Worm (Caenorhabditis elegans) whole organism, L2 larva: Measurements from ENCODE around the gene B0457.2.

Experiments
- C34F6.9 ChIP-seq: fragments of 150-350 bp; optimal IDR thresholded peaks from 2 replicates; lab custom pipeline; 2014; ENCODE audit warnings: missing biosample characterization, missing genetic modification characterization
- F13H6.1 ChIP-seq: sonication (generic microtip); optimal IDR thresholded peaks from 2 replicates; lab custom pipeline; 2016; ENCODE audit warnings: missing genetic modification characterization, missing compliant biosample characterization
- R02D3.7 ChIP-seq: fragments of 150-350 bp; optimal IDR thresholded peaks from 2 replicates; lab custom pipeline; 2014; ENCODE audit warnings: missing biosample characterization, missing genetic modification characterization
- Y55F3AM.14 ChIP-seq: fragments of 200-800 bp; sonication (Bioruptor generic); optimal IDR thresholded peaks from 2 replicates; lab custom pipeline; 2018; ENCODE audit warnings: mild to moderate bottlenecking, missing genetic modification characterization, missing compliant biosample characterization
- ZK546.5 ChIP-seq: sonication (generic microtip); optimal IDR thresholded peaks from 2 replicates; lab custom pipeline; 2017; ENCODE audit warnings: missing biosample characterization, missing genetic modification characterization
- alr-1 ChIP-seq: fragments of 150-350 bp; optimal IDR thresholded peaks from 2 replicates; lab custom pipeline; 2014; ENCODE audit warnings: missing biosample characterization, missing genetic modification characterization
- aly-2 ChIP-seq: fragments of 150-350 bp; optimal IDR thresholded peaks from 2 replicates; lab custom pipeline; 2014; ENCODE audit warnings: missing biosample characterization, missing genetic modification characterization
- blmp-1 ChIP-seq: sonication (generic microtip); optimal IDR thresholded peaks from 2 replicates; lab custom pipeline; 2017; ENCODE audit warnings: missing genetic modification characterization, mild to moderate bottlenecking, missing compliant biosample characterization, antibody characterized with exemption, moderate library complexity; ENCODE audit not compliant: insufficient read depth
- ceh-82 ChIP-seq: fragments of 150-350 bp; optimal IDR thresholded peaks from 2 replicates; lab custom pipeline; 2014; ENCODE audit warnings: missing biosample characterization, missing genetic modification characterization
- crh-2 ChIP-seq: sonication (generic microtip); optimal IDR thresholded peaks from 2 replicates; lab custom pipeline; 2017; ENCODE audit warnings: missing biosample characterization, missing genetic modification characterization
- dmd-4 ChIP-seq: sonication (generic microtip); optimal IDR thresholded peaks from 2 replicates; lab custom pipeline; 2017; ENCODE audit warnings: missing biosample characterization, missing genetic modification characterization
- egl-27 ChIP-seq: sonication (generic microtip); optimal IDR thresholded peaks from 3 replicates; lab custom pipeline; 2017; ENCODE audit warnings: missing biosample characterization, missing genetic modification reagents, missing genetic modification characterization
- elt-1 ChIP-seq: fragments of 150-350 bp; optimal IDR thresholded peaks from 2 replicates; lab custom pipeline; 2014; ENCODE audit warnings: missing biosample characterization, missing genetic modification characterization
- elt-3 ChIP-seq: sonication (generic microtip); optimal IDR thresholded peaks from 2 replicates; lab custom pipeline; 2017; ENCODE audit warnings: missing biosample characterization, missing genetic modification characterization
- fos-1 ChIP-seq: fragments of 150-350 bp; optimal IDR thresholded peaks from 2 replicates; lab custom pipeline; 2014; ENCODE audit warnings: missing biosample characterization, missing genetic modification characterization
- gmeb-1 ChIP-seq: fragments of 150-350 bp; optimal IDR thresholded peaks from 2 replicates; lab custom pipeline; 2014; ENCODE audit warnings: missing biosample characterization, missing genetic modification characterization
- lin-11 ChIP-seq: fragments of 150-350 bp; sonication (generic microtip); optimal IDR thresholded peaks from 2 replicates; lab custom pipeline; 2014; ENCODE audit warnings: missing biosample characterization, missing genetic modification characterization, inconsistent platforms, mixed read lengths
- lin-13 ChIP-seq: fragments of 150-350 bp; optimal IDR thresholded peaks from 2 replicates; lab custom pipeline; 2014; ENCODE audit warnings: missing biosample characterization, missing genetic modification reagents, missing genetic modification characterization
- lin-39 ChIP-seq: fragments of 150-350 bp; optimal IDR thresholded peaks from 2 replicates; lab custom pipeline; 2014; ENCODE audit warnings: missing biosample characterization, missing genetic modification reagents, missing genetic modification characterization
- lsy-2 ChIP-seq, 2 experiments: fragments of 150-350 bp in 1 of 2; sonication (generic microtip) in 1 of 2; optimal IDR thresholded peaks; 2 replicates each; lab custom pipeline; 2014 to 2017; ENCODE audit warnings: missing biosample characterization in 2 of 2, missing genetic modification characterization in 2 of 2
- mab-5 ChIP-seq: fragments of 150-350 bp; optimal IDR thresholded peaks from 2 replicates; lab custom pipeline; 2014; ENCODE audit warnings: missing biosample characterization, missing genetic modification characterization
- mbf-1 ChIP-seq: sonication (generic microtip); optimal IDR thresholded peaks from 2 replicates; lab custom pipeline; 2017; ENCODE audit warnings: missing biosample characterization, missing genetic modification characterization
- mdl-1 ChIP-seq, 2 experiments: fragments of 150-350 bp in 1 of 2; sonication (generic microtip) in 1 of 2; optimal IDR thresholded peaks; 2 replicates each; lab custom pipeline; 2017; ENCODE audit warnings: missing biosample characterization in 2 of 2, missing genetic modification characterization in 2 of 2
- nhr-10 ChIP-seq: sonication (generic microtip); optimal IDR thresholded peaks from 2 replicates; lab custom pipeline; 2017; ENCODE audit warnings: missing biosample characterization, missing genetic modification characterization
- nhr-11 ChIP-seq: fragments of 150-350 bp; optimal IDR thresholded peaks from 2 replicates; lab custom pipeline; 2014; ENCODE audit warnings: missing biosample characterization, missing genetic modification characterization
- nhr-12 ChIP-seq: fragments of 150-350 bp; optimal IDR thresholded peaks from 2 replicates; lab custom pipeline; 2014; ENCODE audit warnings: missing biosample characterization, missing genetic modification characterization
- nhr-129 ChIP-seq: fragments of 150-350 bp; optimal IDR thresholded peaks from 2 replicates; lab custom pipeline; 2014; ENCODE audit warnings: missing biosample characterization, missing genetic modification characterization
- nhr-21 ChIP-seq: fragments of 150-350 bp; optimal IDR thresholded peaks from 2 replicates; lab custom pipeline; 2014; ENCODE audit warnings: missing biosample characterization, missing genetic modification characterization
- nhr-23 ChIP-seq: fragments of 150-350 bp; optimal IDR thresholded peaks from 2 replicates; lab custom pipeline; 2014; ENCODE audit warnings: missing biosample characterization, missing genetic modification reagents, missing genetic modification characterization
- nhr-237 ChIP-seq: fragments of 150-350 bp; optimal IDR thresholded peaks from 2 replicates; lab custom pipeline; 2014; ENCODE audit warnings: missing biosample characterization, missing genetic modification characterization
- nhr-25 ChIP-seq: fragments of 150-350 bp; sonication (generic microtip); optimal IDR thresholded peaks from 3 replicates; lab custom pipeline; 2014; ENCODE audit warnings: missing biosample characterization, missing genetic modification characterization
- nhr-6 ChIP-seq: fragments of 150-350 bp; optimal IDR thresholded peaks from 2 replicates; lab custom pipeline; 2014; ENCODE audit warnings: missing biosample characterization, missing genetic modification characterization
- nhr-77 ChIP-seq: fragments of 150-350 bp; optimal IDR thresholded peaks from 2 replicates; lab custom pipeline; 2014; ENCODE audit warnings: missing biosample characterization, missing genetic modification characterization
- peb-1 ChIP-seq: fragments of 150-350 bp; optimal IDR thresholded peaks from 2 replicates; lab custom pipeline; 2014; ENCODE audit warnings: missing biosample characterization, missing genetic modification characterization
- sem-4 ChIP-seq: fragments of 150-350 bp; optimal IDR thresholded peaks from 2 replicates; lab custom pipeline; 2014; ENCODE audit warnings: missing biosample characterization, missing genetic modification reagents, missing genetic modification characterization
- sma-3 ChIP-seq: sonication (generic microtip); optimal IDR thresholded peaks from 2 replicates; lab custom pipeline; 2016; ENCODE audit warnings: missing genetic modification reagents, missing genetic modification characterization, missing compliant biosample characterization
- sma-9 ChIP-seq, 2 experiments: fragments of 150-350 bp in 1 of 2; sonication (generic microtip) in 1 of 2; optimal IDR thresholded peaks; 2 replicates each; lab custom pipeline; 2014 to 2016; ENCODE audit warnings: missing genetic modification characterization in 2 of 2, mild to moderate bottlenecking in 1 of 2, missing biosample characterization in 1 of 2, missing compliant biosample characterization in 1 of 2, missing genetic modification reagents in 1 of 2, moderate library complexity in 1 of 2
- snpc-4 ChIP-seq: fragments of 150-350 bp; optimal IDR thresholded peaks from 2 replicates; lab custom pipeline; 2014; ENCODE audit warnings: missing biosample characterization, missing genetic modification characterization
- unc-39 ChIP-seq: fragments of 150-350 bp; optimal IDR thresholded peaks from 2 replicates; lab custom pipeline; 2014; ENCODE audit warnings: missing biosample characterization, missing genetic modification characterization
- unc-55 ChIP-seq: fragments of 150-350 bp; sonication (generic microtip); optimal IDR thresholded peaks from 3 replicates; lab custom pipeline; 2014; ENCODE audit warnings: missing biosample characterization, missing genetic modification reagents, missing genetic modification characterization
- unc-62 ChIP-seq: fragments of 150-350 bp; optimal IDR thresholded peaks from 2 replicates; lab custom pipeline; 2014; ENCODE audit warnings: missing biosample characterization, missing genetic modification reagents, missing genetic modification characterization
- zag-1 ChIP-seq: fragments of 150-350 bp; optimal IDR thresholded peaks from 2 replicates; lab custom pipeline; 2014; ENCODE audit warnings: missing biosample characterization, missing genetic modification characterization
- ztf-1 ChIP-seq: fragments of 200-800 bp; sonication (Bioruptor generic); conservative IDR thresholded peaks from 2 replicates; pipeline ENCODE4 v1.3.6; 2022; ENCODE audit warnings: missing genetic modification characterization, missing compliant biosample characterization
- ztf-11 ChIP-seq: sonication (generic microtip); optimal IDR thresholded peaks from 2 replicates; lab custom pipeline; 2017; ENCODE audit warnings: missing biosample characterization, missing genetic modification characterization
- ztf-4 ChIP-seq: fragments of 150-350 bp; optimal IDR thresholded peaks from 2 replicates; lab custom pipeline; 2014; ENCODE audit warnings: missing biosample characterization, missing genetic modification characterization

B0457.2 gene

ce11 chrII:8926451-8926850 is at the start of gene B0457.2:
Gene B0457.2, minus strand, starts transcription at chrII:8926551.
- no peak for TF ChIP-seq nhr-25 (tag; lab: Kevin White, UChicago)
- no peak for TF ChIP-seq ZK546.5 (tag; lab: Kevin White, UChicago)
- TF ChIP-seq snpc-4 (tag; lab: Kevin White, UChicago) = no peak
- TF ChIP-seq nhr-11 = no peak
- no peak for TF ChIP-seq mbf-1 (tag; lab: Kevin White, UChicago)
- TF ChIP-seq nhr-77 (tag; lab: Kevin White, UChicago) = no peak
- no peak for TF ChIP-seq aly-2
- TF ChIP-seq ztf-4 (tag; lab: Kevin White, UChicago) = no peak
- no peak for TF ChIP-seq elt-3 (tag; lab: Kevin White, UChicago)
- no peak for TF ChIP-seq nhr-129 (tag; lab: Kevin White, UChicago)
- no peak for TF ChIP-seq blmp-1

- TF ChIP-seq alr-1 (no peak), unc-55 (GFP tag; lab: Kevin White, UChicago) (peak; percentile 37), C34F6.9 (tag; lab: Kevin White, UChicago) (peak; percentile 39), unc-62 (no peak), egl-27 (tag; lab: Kevin White, UChicago) (no peak), F13H6.1 (tag; lab: Kevin White, UChicago) (no peak), unc-39 (tag; lab: Kevin White, UChicago) (no peak)
These were observed 47.2 kb upstream of the B0457.2 start, which contains the start of gene tomm-40 for ce11 chrII:8973516-8974043. Gene tomm-40, minus strand, starts transcription at chrII:8973566.

DNA sequence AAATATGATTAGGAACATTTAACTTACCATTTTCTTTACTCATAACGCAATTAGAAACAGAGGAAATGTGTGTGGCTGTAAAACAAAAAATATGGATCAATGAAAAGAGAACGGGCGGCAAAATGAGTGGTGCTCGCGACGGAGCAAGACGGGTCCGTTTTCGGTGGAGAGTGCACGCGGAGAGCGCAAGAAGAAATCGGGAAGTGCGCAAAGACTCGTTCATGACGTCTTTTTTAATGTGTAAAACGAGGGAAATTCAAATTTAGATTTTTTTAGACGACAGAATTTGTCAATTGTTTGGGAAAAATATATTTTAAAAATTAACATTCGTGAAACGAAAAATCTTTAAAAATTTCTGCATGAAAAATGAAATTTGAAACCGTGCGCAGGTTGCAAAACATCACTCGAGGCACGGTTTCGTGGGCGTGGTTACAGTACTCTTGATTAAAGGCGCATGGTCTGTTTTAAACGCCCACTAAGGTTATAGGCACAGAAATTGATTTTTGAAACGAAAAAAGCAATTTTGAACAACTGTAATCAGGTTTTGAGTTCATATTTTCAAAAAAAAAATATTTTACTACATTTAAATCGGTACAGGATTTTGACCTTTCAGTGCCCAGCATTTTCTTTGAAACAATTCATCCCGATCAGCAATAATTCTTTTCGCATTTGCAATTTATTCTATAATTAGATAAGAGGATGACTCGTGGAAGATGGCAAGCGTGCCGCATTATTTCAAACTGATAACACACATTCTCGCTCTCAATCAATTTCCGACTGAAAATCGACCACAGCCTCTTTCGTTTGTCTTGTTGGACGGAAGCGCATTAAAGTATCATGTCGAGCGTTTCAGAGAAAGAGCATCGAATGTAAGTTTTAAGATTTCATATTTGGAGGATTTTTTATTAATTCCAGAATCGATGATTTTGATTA is 43.2 kb upstream of the B0457.2 start, which contains the start of the genes szy-20 and C18E9.5:
Gene szy-20, minus strand, starts transcription at position 83 of the 933 bp plus-strand sequence.
Gene C18E9.5, plus strand, starts transcription at position 730 of the 933 bp plus-strand sequence.
- TF ChIP-seq ZK546.5 (tag; lab: Kevin White, UChicago) = peak; percentile 50
- TF ChIP-seq lsy-2 (tag; optimal IDR thresholded peaks at IDR 0.05; lab: Kevin White, UChicago) = peak; percentile 86 to 94
- no peak for TF ChIP-seq nhr-77 (tag; lab: Kevin White, UChicago)
- no peak for TF ChIP-seq nhr-23 (tag; lab: Kevin White, UChicago)
- peak; percentile 61 for TF ChIP-seq lin-11 (tag; lab: Kevin White, UChicago)
- TF ChIP-seq gmeb-1 (tag; lab: Kevin White, UChicago) = peak; percentile 96
- TF ChIP-seq mab-5 (tag; lab: Kevin White, UChicago) = peak; percentile 88
- peak; percentile 73 for TF ChIP-seq zag-1 (tag; lab: Kevin White, UChicago)
- peak; percentile 26 for TF ChIP-seq snpc-4 (tag; lab: Kevin White, UChicago)
- TF ChIP-seq nhr-237 = no peak
- no peak for TF ChIP-seq unc-62
- peak; percentile 74 for TF ChIP-seq sma-9 (GFP tag; optimal IDR thresholded peaks at IDR 0.05; lab: Kevin White, UChicago)
- TF ChIP-seq sma-9 (tag; optimal IDR thresholded peaks at IDR 0.05; lab: Kevin White, UChicago) = no peak
- TF ChIP-seq F13H6.1 (tag; lab: Kevin White, UChicago) = peak; percentile 83
- TF ChIP-seq ztf-4 (tag; lab: Kevin White, UChicago) = peak; percentile 41
- no peak for TF ChIP-seq elt-1 (tag; lab: Kevin White, UChicago)
- TF ChIP-seq R02D3.7 (tag; lab: Kevin White, UChicago) = peak; percentile 63
- no peak for TF ChIP-seq mbf-1 (tag; lab: Kevin White, UChicago)
- peak; percentile 35 for TF ChIP-seq nhr-10 (tag; lab: Kevin White, UChicago)
- TF ChIP-seq mdl-1 (tag; optimal IDR thresholded peaks at IDR 0.05; lab: Kevin White, UChicago) = peak in 1 of 2 experiments; percentile 23
- TF ChIP-seq ztf-1 (GFP tag; lab: Robert Waterston, UW) = no peak
- TF ChIP-seq nhr-25 (tag; lab: Kevin White, UChicago) = peak; percentile 81
- no peak for TF ChIP-seq peb-1 (tag; lab: Kevin White, UChicago)
- peak; percentile 75 for TF ChIP-seq crh-2 (tag; lab: Kevin White, UChicago)
- no peak for TF ChIP-seq dmd-4 (tag; lab: Kevin White, UChicago)
- TF ChIP-seq unc-55 (GFP tag; lab: Kevin White, UChicago) = peak; percentile 93
- no peak for TF ChIP-seq unc-39 (tag; lab: Kevin White, UChicago)
- TF ChIP-seq nhr-21 = peak; percentile 50
- TF ChIP-seq nhr-129 (tag; lab: Kevin White, UChicago) = peak; percentile 71
- peak; percentile 82 for TF ChIP-seq lin-13 (GFP tag; lab: Kevin White, UChicago)
- no peak for TF ChIP-seq nhr-12 (tag; lab: Kevin White, UChicago)
- TF ChIP-seq ztf-11 (tag; lab: Kevin White, UChicago) = no peak
- TF ChIP-seq sma-3 (GFP tag; lab: Kevin White, UChicago) = peak; percentile 59
- TF ChIP-seq ceh-82 (tag; lab: Kevin White, UChicago) = no peak
- TF ChIP-seq Y55F3AM.14 = no peak
- TF ChIP-seq blmp-1 = no peak
- TF ChIP-seq fos-1 (tag; lab: Kevin White, UChicago) = peak; percentile 94
- no peak for TF ChIP-seq elt-3 (tag; lab: Kevin White, UChicago)
- peak; percentile 90 for TF ChIP-seq C34F6.9 (tag; lab: Kevin White, UChicago)
- TF ChIP-seq nhr-6 (tag; lab: Kevin White, UChicago) = no peak
- TF ChIP-seq egl-27 (tag; lab: Kevin White, UChicago) = peak; percentile 71
- TF ChIP-seq lin-39 (tag; lab: Kevin White, UChicago) = no peak
- peak; percentile 1 for TF ChIP-seq sem-4
